In genomic region chr2L:13332736-13333135, dm6 we compare ENCODE assay signal across 2 fruit fly cellular contexts.
A peak's percentile ranks its signal among the peaks of the same experiment; 100 is the strongest.
TF ChIP-seq lines count a peak whose summit lies in the region.

No protein-coding gene starts in this region.

- peak; percentile 57 for TF ChIP-seq CTCF in whole organism, embryonic (GFP tag; optimal IDR thresholded peaks at IDR 0.05; lab: Kevin White, UChicago)

TF ChIP-seq in whole organism, embryonic, 481 proteins besides CTCF, POLR2A, EP300 and RAD21:
- TF ChIP-seq CG6813 (GFP tag; optimal IDR thresholded peaks at IDR 0.05; lab: Kevin White, UChicago) (no peak), CG11504 (tag; optimal IDR thresholded peaks at IDR 0.05; lab: Kevin White, UChicago) (no peak), CG7839 (tag; optimal IDR thresholded peaks at IDR 0.05; lab: Kevin White, UChicago) (no peak), CG13287 (GFP tag; IDR thresholded peaks at IDR 0.05; lab: Robert Waterston, UW; ENCODE audit: partially characterized antibody) (peak; percentile 33; the same call in 1 of the 2 replicates), al (GFP tag; IDR thresholded peaks at IDR 0.05; lab: Robert Waterston, UW) (no peak), Nf-YA (GFP tag; IDR thresholded peaks at IDR 0.05; lab: Robert Waterston, UW) (no peak), CG5245 (GFP tag; optimal IDR thresholded peaks at IDR 0.05; lab: Kevin White, UChicago) (no peak), CG8359 (GFP tag; optimal IDR thresholded peaks at IDR 0.05; lab: Kevin White, UChicago; ENCODE audit: borderline replicate concordance) (no peak), Xbp1 (GFP tag; optimal IDR thresholded peaks at IDR 0.05; lab: Kevin White, UChicago) (no peak), luna (GFP tag; optimal IDR thresholded peaks at IDR 0.05; lab: Kevin White, UChicago) (no peak), CG30020 (tag; optimal IDR thresholded peaks at IDR 0.05; lab: Kevin White, UChicago) (no peak), sug (tag; optimal IDR thresholded peaks at IDR 0.05; lab: Kevin White, UChicago) (no peak), ftz-f1 (GFP tag; optimal IDR thresholded peaks at IDR 0.05; lab: Kevin White, UChicago) (peak; percentile 13), CG9437 (GFP tag; optimal IDR thresholded peaks at IDR 0.05; lab: Kevin White, UChicago) (peak; percentile 99), Neu2 (GFP tag; optimal IDR thresholded peaks at IDR 0.05; lab: Kevin White, UChicago; ENCODE audit: borderline replicate concordance) (no peak), cg (GFP tag; optimal IDR thresholded peaks at IDR 0.05; lab: Kevin White, UChicago) (no peak), Myb (GFP tag; optimal IDR thresholded peaks at IDR 0.05; lab: Kevin White, UChicago) (peak; percentile 80), CG31365 (tag; optimal IDR thresholded peaks at IDR 0.05; lab: Kevin White, UChicago) (peak; percentile 73), CG16779 (GFP tag; IDR thresholded peaks at IDR 0.05; lab: Robert Waterston, UW) (no peak), Oli (tag; optimal IDR thresholded peaks at IDR 0.05; lab: Kevin White, UChicago) (no peak), CG7357 (GFP tag; IDR thresholded peaks at IDR 0.05; lab: Robert Waterston, UW) (no peak), amos (GFP tag; IDR thresholded peaks at IDR 0.05; lab: Robert Waterston, UW; ENCODE audit: partially characterized antibody) (peak; percentile 28; the same call in 1 of the 2 replicates), CG8478 (optimal IDR thresholded peaks at IDR 0.05; lab: Kevin White, UChicago) (no peak), corto (GFP tag; optimal IDR thresholded peaks at IDR 0.05; lab: Kevin White, UChicago) (no peak)
TF ChIP-seq in whole organism, embryonic: peak in this region for 6.

TF ChIP-seq in whole organism, pupa, 21 proteins besides CTCF, POLR2A, EP300 and RAD21:
- peak; percentile 16 for TF ChIP-seq D1 (tag; optimal IDR thresholded peaks at IDR 0.05; lab: Kevin White, UChicago)
- TF ChIP-seq fd96Ca (GFP tag; IDR thresholded peaks at IDR 0.05; lab: Robert Waterston, UW) = no peak
- no peak for TF ChIP-seq CG12605 (GFP tag; IDR thresholded peaks at IDR 0.05; lab: Robert Waterston, UW)
